Fruit fly (Drosophila melanogaster) whole organism, embryonic: Measurements from ENCODE around the gene CG9586.

Experiments used
- Abd-B ChIP-seq: fragments of 200-800 bp; sonication (Bioruptor generic); optimal IDR thresholded peaks from 2 replicates; lab custom pipeline; 2018; ENCODE audit warnings: missing biosample characterization, mild to moderate bottlenecking, missing genetic modification characterization, moderate library complexity
- Bdp1 ChIP-seq: fragments of 200-800 bp; sonication (Bioruptor generic); optimal IDR thresholded peaks from 3 replicates; lab custom pipeline; 2016; ENCODE audit warnings: missing biosample characterization, missing genetic modification characterization
- CG10274 ChIP-seq: fragments of 200-800 bp; sonication (Bioruptor generic); optimal IDR thresholded peaks from 3 replicates; lab custom pipeline; 2017; ENCODE audit warnings: missing biosample characterization, mild to moderate bottlenecking, missing genetic modification characterization
- CG10654 ChIP-seq: fragments of 200-800 bp; sonication (Bioruptor generic); optimal IDR thresholded peaks from 2 replicates; lab custom pipeline; 2016; ENCODE audit warnings: missing biosample characterization, missing genetic modification characterization
- CG11093 ChIP-seq: fragments of 200-800 bp; sonication (Bioruptor generic); IDR thresholded peaks from 3 replicates; pipeline ENCODE4 v1.3.6; 2022; ENCODE audit warnings: missing biosample characterization, missing genetic modification characterization
- CG11723 ChIP-seq: fragments of 200-800 bp; sonication (Bioruptor generic); optimal IDR thresholded peaks from 2 replicates; lab custom pipeline; 2017; ENCODE audit warnings: missing biosample characterization, mild to moderate bottlenecking, missing genetic modification characterization
- CG12155 ChIP-seq: fragments of 200-800 bp; sonication (Bioruptor generic); optimal IDR thresholded peaks from 3 replicates; lab custom pipeline; 2016; ENCODE audit warnings: missing biosample characterization, missing genetic modification characterization
- CG14441 ChIP-seq: fragments of 200-800 bp; sonication (Bioruptor generic); IDR thresholded peaks from 2 replicates; pipeline ENCODE4 v1.3.6; 2022; ENCODE audit warnings: missing biosample characterization, missing genetic modification characterization
- CG15073 ChIP-seq: fragments of 200-800 bp; sonication (Bioruptor generic); optimal IDR thresholded peaks from 2 replicates; lab custom pipeline; 2016; ENCODE audit warnings: missing biosample characterization, missing genetic modification characterization
- CG15479 ChIP-seq: fragments of 200-800 bp; sonication (Bioruptor generic); optimal IDR thresholded peaks from 3 replicates; lab custom pipeline; 2019; ENCODE audit warnings: missing biosample characterization, mild to moderate bottlenecking, missing genetic modification characterization, moderate library complexity
- CG2875 ChIP-seq: fragments of 200-800 bp; sonication (Bioruptor generic); optimal IDR thresholded peaks from 2 replicates; lab custom pipeline; 2017; ENCODE audit warnings: missing biosample characterization, mild to moderate bottlenecking, missing genetic modification characterization, missing genetic modification reagents
- CG3163 ChIP-seq: fragments of 200-800 bp; sonication (Bioruptor generic); optimal IDR thresholded peaks from 3 replicates; lab custom pipeline; 2016; ENCODE audit warnings: missing biosample characterization, missing genetic modification characterization
- CG4404 ChIP-seq: fragments of 200-800 bp; sonication (Bioruptor generic); IDR thresholded peaks from 2 replicates; pipeline ENCODE4 v1.3.6; 2022; ENCODE audit warnings: missing biosample characterization, missing genetic modification characterization
- CG4617 ChIP-seq: fragments of 200-800 bp; sonication (Bioruptor generic); optimal IDR thresholded peaks from 3 replicates; lab custom pipeline; 2016; ENCODE audit warnings: missing biosample characterization, missing genetic modification characterization, borderline replicate concordance
- CG6689 ChIP-seq: fragments of 200-800 bp; sonication (Bioruptor generic); IDR thresholded peaks from 2 replicates; pipeline ENCODE4 v1.3.6; 2022; ENCODE audit warnings: missing biosample characterization, missing genetic modification characterization
- CG6813 ChIP-seq: fragments of 200-800 bp; sonication (Bioruptor generic); optimal IDR thresholded peaks from 2 replicates; lab custom pipeline; 2017; ENCODE audit warnings: missing biosample characterization, missing genetic modification characterization, mild to moderate bottlenecking, moderate library complexity, missing genetic modification reagents
- CG7372 ChIP-seq: fragments of 200-800 bp; sonication (Bioruptor generic); IDR thresholded peaks from 2 replicates; pipeline ENCODE4 v1.3.6; 2022; ENCODE audit warnings: missing biosample characterization, missing genetic modification characterization
- CkIIα-i1 ChIP-seq: fragments of 200-800 bp; sonication (Bioruptor generic); IDR thresholded peaks from 2 replicates; pipeline ENCODE4 v1.3.6; 2022; ENCODE audit warnings: missing biosample characterization, missing genetic modification characterization
- Dip3 ChIP-seq: fragments of 200-800 bp; sonication (Bioruptor generic); optimal IDR thresholded peaks from 3 replicates; lab custom pipeline; 2016; ENCODE audit warnings: missing biosample characterization, missing genetic modification characterization
- Dll ChIP-seq: fragments of 200-800 bp; sonication (Bioruptor generic); IDR thresholded peaks from 4 replicates; pipeline ENCODE4 v1.3.6; 2022; ENCODE audit warnings: missing biosample characterization, missing genetic modification characterization; ENCODE audit not compliant: partially characterized antibody
- E2f1 ChIP-seq: fragments of 200-800 bp; sonication (Bioruptor generic); IDR thresholded peaks from 2 replicates; pipeline ENCODE4 v1.3.6; 2022; ENCODE audit warnings: missing biosample characterization, missing genetic modification characterization
- Hmx ChIP-seq: fragments of 200-800 bp; sonication (Bioruptor generic); optimal IDR thresholded peaks from 2 replicates; lab custom pipeline; 2016; ENCODE audit warnings: missing biosample characterization, missing genetic modification characterization
- Hr3 ChIP-seq: fragments of 200-800 bp; sonication (Bioruptor generic); optimal IDR thresholded peaks from 3 replicates; lab custom pipeline; 2016; ENCODE audit warnings: missing biosample characterization, missing genetic modification characterization
- Neu2 ChIP-seq: fragments of 200-800 bp; sonication (Bioruptor generic); optimal IDR thresholded peaks from 3 replicates; lab custom pipeline; 2016; ENCODE audit warnings: missing biosample characterization, missing genetic modification characterization, borderline replicate concordance
- Ssrp ChIP-seq: fragments of 200-800 bp; sonication (Bioruptor generic); optimal IDR thresholded peaks from 2 replicates; lab custom pipeline; 2018; ENCODE audit warnings: missing biosample characterization, mild to moderate bottlenecking, missing genetic modification characterization, moderate library complexity
- Taf1 ChIP-seq: fragments of 200-800 bp; sonication (Bioruptor generic); IDR thresholded peaks from 2 replicates; pipeline ENCODE4 v1.3.6; 2022; ENCODE audit warnings: missing biosample characterization, missing genetic modification characterization
- Xbp1 ChIP-seq: fragments of 200-800 bp; sonication (Bioruptor generic); optimal IDR thresholded peaks from 3 replicates; lab custom pipeline; 2016; ENCODE audit warnings: missing biosample characterization, mild to moderate bottlenecking, missing genetic modification characterization
- ac ChIP-seq: fragments of 200-800 bp; sonication (Bioruptor generic); optimal IDR thresholded peaks from 3 replicates; lab custom pipeline; 2017; ENCODE audit warnings: missing biosample characterization, mild to moderate bottlenecking, missing genetic modification characterization
- ato ChIP-seq: fragments of 200-800 bp; sonication (Bioruptor generic); IDR thresholded peaks from 2 replicates; pipeline ENCODE4 v1.3.6; 2022; ENCODE audit warnings: missing biosample characterization, missing genetic modification characterization; ENCODE audit not compliant: partially characterized antibody
- caup ChIP-seq: fragments of 200-800 bp; sonication (Bioruptor generic); optimal IDR thresholded peaks from 3 replicates; lab custom pipeline; 2017; ENCODE audit warnings: missing biosample characterization, mild to moderate bottlenecking, missing genetic modification characterization, moderate library complexity; ENCODE audit not compliant: severe bottlenecking
- crol ChIP-seq: fragments of 200-800 bp; sonication (Bioruptor generic); IDR thresholded peaks from 2 replicates; pipeline ENCODE4 v1.3.6; 2022; ENCODE audit warnings: missing biosample characterization, missing genetic modification characterization
- dmrt11E ChIP-seq: fragments of 200-800 bp; sonication (Bioruptor generic); optimal IDR thresholded peaks from 3 replicates; lab custom pipeline; 2018; ENCODE audit warnings: missing biosample characterization, mild to moderate bottlenecking, missing genetic modification characterization, moderate library complexity
- emc ChIP-seq: fragments of 200-800 bp; sonication (Bioruptor generic); optimal IDR thresholded peaks from 2 replicates; lab custom pipeline; 2016; ENCODE audit warnings: missing biosample characterization, missing genetic modification characterization
- exex ChIP-seq: fragments of 200-800 bp; sonication (Bioruptor generic); optimal IDR thresholded peaks from 4 replicates; lab custom pipeline; 2018; ENCODE audit warnings: missing biosample characterization, mild to moderate bottlenecking, missing genetic modification characterization, moderate library complexity
- gcm ChIP-seq: fragments of 200-800 bp; sonication (Bioruptor generic); optimal IDR thresholded peaks from 2 replicates; lab custom pipeline; 2019; ENCODE audit warnings: missing biosample characterization, mild to moderate bottlenecking, missing genetic modification characterization, moderate library complexity
- kni ChIP-seq: fragments of 200-800 bp; sonication (Bioruptor generic); optimal IDR thresholded peaks from 3 replicates; lab custom pipeline; 2017; ENCODE audit warnings: mild to moderate bottlenecking, missing biosample characterization, missing genetic modification reagents, missing genetic modification characterization
- lmd ChIP-seq: fragments of 200-800 bp; sonication (Bioruptor generic); IDR thresholded peaks from 2 replicates; pipeline ENCODE4 v1.3.6; 2022; ENCODE audit warnings: missing biosample characterization, missing genetic modification characterization
- mirr ChIP-seq: fragments of 200-800 bp; sonication (Bioruptor generic); optimal IDR thresholded peaks from 3 replicates; lab custom pipeline; 2018; ENCODE audit warnings: missing biosample characterization, mild to moderate bottlenecking, missing genetic modification characterization
- mld ChIP-seq: fragments of 200-800 bp; sonication (Bioruptor generic); IDR thresholded peaks from 3 replicates; pipeline ENCODE4 v1.3.6; 2022; ENCODE audit warnings: missing biosample characterization, missing genetic modification characterization; ENCODE audit not compliant: partially characterized antibody
- org-1 ChIP-seq: fragments of 200-800 bp; sonication (Bioruptor generic); optimal IDR thresholded peaks from 2 replicates; lab custom pipeline; 2017; ENCODE audit warnings: missing biosample characterization, missing genetic modification characterization
- pros ChIP-seq: fragments of 200-800 bp; sonication (Bioruptor generic); optimal IDR thresholded peaks from 3 replicates; lab custom pipeline; 2019; ENCODE audit warnings: missing biosample characterization, mild to moderate bottlenecking, missing genetic modification characterization, moderate library complexity
- pum ChIP-seq: fragments of 200-800 bp; sonication (Bioruptor generic); optimal IDR thresholded peaks from 2 replicates; lab custom pipeline; 2016; ENCODE audit warnings: missing biosample characterization, missing genetic modification characterization
- ranshi ChIP-seq: fragments of 200-800 bp; sonication (Bioruptor generic); IDR thresholded peaks from 2 replicates; pipeline ENCODE4 v1.3.6; 2022; ENCODE audit warnings: missing biosample characterization, missing genetic modification characterization
- tin ChIP-seq: fragments of 200-800 bp; sonication (Bioruptor generic); optimal IDR thresholded peaks from 3 replicates; lab custom pipeline; 2016; ENCODE audit warnings: missing biosample characterization, missing genetic modification characterization
- ttk ChIP-seq: fragments of 200-800 bp; sonication (Bioruptor generic); IDR thresholded peaks from 2 replicates; pipeline ENCODE4 v2.1.2; 2022; ENCODE audit warnings: missing biosample characterization, missing genetic modification characterization
- tup ChIP-seq: fragments of 200-800 bp; sonication (Bioruptor generic); optimal IDR thresholded peaks from 2 replicates; lab custom pipeline; 2016; ENCODE audit warnings: missing biosample characterization, mild to moderate bottlenecking, missing genetic modification characterization, moderate library complexity
- vvl ChIP-seq: fragments of 200-800 bp; sonication (Bioruptor generic); IDR thresholded peaks from 2 replicates; pipeline ENCODE4 v1.3.6; 2022; ENCODE audit warnings: missing biosample characterization, missing genetic modification characterization
- z ChIP-seq: fragments of 200-800 bp; sonication (Bioruptor generic); IDR thresholded peaks from 3 replicates; pipeline ENCODE4 v1.3.6; 2022; ENCODE audit warnings: missing biosample characterization, missing genetic modification characterization
- zf30C ChIP-seq: fragments of 200-800 bp; sonication (Bioruptor generic); optimal IDR thresholded peaks from 3 replicates; lab custom pipeline; 2018; ENCODE audit warnings: missing biosample characterization, mild to moderate bottlenecking, missing genetic modification characterization

Gene CG9586

dm6 chr2L:9168014-9168651 is 1.8 kb upstream of the CG9586 start (continued):
- TF ChIP-seq CG11723 (peak; percentile 3), emc (GFP tag; lab: Kevin White, UChicago) (no peak), Taf1 (GFP tag; lab: Robert Waterston, UW) (peak; percentile 46; the same call in 1 of the 2 replicates), ttk (GFP tag; lab: Robert Waterston, UW) (peak; percentile 77), Xbp1 (peak; percentile 51), CG14441 (GFP tag; lab: Robert Waterston, UW) (peak; percentile 78), gcm (peak; percentile 27), tin (GFP tag; lab: Kevin White, UChicago) (peak; percentile 66), z (GFP tag; lab: Robert Waterston, UW) (0 out of 3 replicates have a peak, but pooled peaks have one; percentile 10), Neu2 (GFP tag; lab: Kevin White, UChicago) (no peak), CG15479 (GFP tag; lab: Kevin White, UChicago) (no peak), CG2875 (GFP tag; lab: Kevin White, UChicago) (peak; percentile 55), crol (GFP tag; lab: Robert Waterston, UW) (peak; percentile 48), pum (GFP tag; lab: Kevin White, UChicago) (no peak), caup (GFP tag; lab: Kevin White, UChicago) (peak; percentile 62), CG7372 (peak; percentile 60), Bdp1 (no peak), CG15073 (GFP tag; lab: Kevin White, UChicago) (no peak), CkIIα-i1 (GFP tag; lab: Robert Waterston, UW) (0 out of 2 replicates have a peak, but pooled peaks have one; percentile 23), E2f1 (peak; percentile 75; the same call in 1 of the 2 replicates), CG6813 (peak; percentile 59), CG10274 (GFP tag; lab: Kevin White, UChicago) (no peak), zf30C (GFP tag; lab: Kevin White, UChicago) (no peak), mld (GFP tag; lab: Robert Waterston, UW) (0 out of 3 replicates have a peak, but pooled peaks have one; percentile 44), ac (no peak), org-1 (GFP tag; lab: Kevin White, UChicago) (peak; percentile 44), tup (GFP tag; lab: Kevin White, UChicago) (no peak), Hmx (no peak), CG4404 (GFP tag; lab: Robert Waterston, UW) (0 out of 2 replicates have a peak, but pooled peaks have one; percentile 14), CG11093 (GFP tag; lab: Robert Waterston, UW) (peak; percentile 48; the same call in 1 of the 3 replicates), Ssrp (peak; percentile 60), kni (GFP tag; lab: Kevin White, UChicago) (no peak), ranshi (peak; percentile 64; the same call in 1 of the 2 replicates), mirr (GFP tag; lab: Kevin White, UChicago) (no peak), ato (GFP tag; lab: Robert Waterston, UW) (no peak), lmd (GFP tag; lab: Robert Waterston, UW) (peak; percentile 75; the same call in 1 of the 2 replicates), exex (tag; lab: Kevin White, UChicago) (no peak), CG4617 (GFP tag; lab: Kevin White, UChicago) (peak; percentile 18), Hr3 (GFP tag; lab: Kevin White, UChicago) (peak; percentile 62), CG10654 (GFP tag; lab: Kevin White, UChicago) (peak; percentile 68), CG12155 (GFP tag; lab: Kevin White, UChicago) (peak; percentile 44), pros (GFP tag; lab: Kevin White, UChicago) (no peak), dmrt11E (tag; lab: Kevin White, UChicago) (peak; percentile 60), CG6689 (GFP tag; lab: Robert Waterston, UW) (peak; percentile 79; the same call in 1 of the 2 replicates), Abd-B (GFP tag; lab: Kevin White, UChicago) (peak; percentile 78), Dip3 (GFP tag; lab: Kevin White, UChicago) (peak; percentile 30), Dll (GFP tag; lab: Robert Waterston, UW) (no peak), CG3163 (no peak), vvl (peak; percentile 73)
